Fruit fly (Drosophila melanogaster) whole organism, pupa: ENCODE results near the gene Kr-h2.

ENCODE experiments used
- CG10348 ChIP-seq: fragments of 200-800 bp; sonication (Bioruptor generic); IDR thresholded peaks from 2 replicates; pipeline ENCODE4 v1.3.6; 2022; ENCODE audit warnings: missing biosample characterization, missing genetic modification characterization
- CG12605 ChIP-seq: fragments of 200-800 bp; sonication (Bioruptor generic); IDR thresholded peaks from 2 replicates; pipeline ENCODE4 v1.3.6; 2022; ENCODE audit warnings: missing biosample characterization, missing genetic modification characterization
- CG13204 ChIP-seq: fragments of 200-800 bp; sonication (Bioruptor generic); optimal IDR thresholded peaks from 2 replicates; lab custom pipeline; 2018; ENCODE audit warnings: missing biosample characterization, mild to moderate bottlenecking, missing genetic modification characterization, moderate library complexity
- CG14655 ChIP-seq: fragments of 200-800 bp; sonication (Bioruptor generic); optimal IDR thresholded peaks from 3 replicates; lab custom pipeline; 2017; ENCODE audit warnings: mild to moderate bottlenecking, missing biosample characterization, missing genetic modification reagents, missing genetic modification characterization
- CG15710 ChIP-seq: fragments of 200-800 bp; sonication (Bioruptor generic); optimal IDR thresholded peaks from 2 replicates; lab custom pipeline; 2018; ENCODE audit warnings: missing biosample characterization, mild to moderate bottlenecking, missing genetic modification characterization, moderate library complexity
- CG17806 ChIP-seq: fragments of 200-800 bp; sonication (Bioruptor generic); optimal IDR thresholded peaks from 2 replicates; lab custom pipeline; 2018; ENCODE audit warnings: missing biosample characterization, mild to moderate bottlenecking, missing genetic modification characterization, moderate library complexity
- CG32121 ChIP-seq: fragments of 200-800 bp; sonication (Bioruptor generic); IDR thresholded peaks from 2 replicates; pipeline ENCODE4 v1.3.6; 2022; ENCODE audit warnings: missing biosample characterization, missing genetic modification characterization
- CG34367 ChIP-seq: fragments of 200-800 bp; sonication (Bioruptor generic); optimal IDR thresholded peaks from 2 replicates; lab custom pipeline; 2018; ENCODE audit warnings: missing biosample characterization, mild to moderate bottlenecking, missing genetic modification characterization
- CG4496 ChIP-seq: fragments of 200-800 bp; sonication (Bioruptor generic); IDR thresholded peaks from 3 replicates; pipeline ENCODE4 v1.3.6; 2022; ENCODE audit warnings: missing biosample characterization, missing genetic modification characterization
- CG8159 ChIP-seq: fragments of 200-800 bp; sonication (Bioruptor generic); optimal IDR thresholded peaks from 3 replicates; lab custom pipeline; 2018; ENCODE audit warnings: missing biosample characterization, mild to moderate bottlenecking, missing genetic modification characterization, moderate library complexity
- CG8301 ChIP-seq: fragments of 200-800 bp; sonication (Bioruptor generic); optimal IDR thresholded peaks from 2 replicates; lab custom pipeline; 2018; ENCODE audit warnings: missing biosample characterization, mild to moderate bottlenecking, missing genetic modification characterization
- CG9948 ChIP-seq: fragments of 200-800 bp; sonication (Bioruptor generic); optimal IDR thresholded peaks from 2 replicates; lab custom pipeline; 2018; ENCODE audit warnings: missing biosample characterization, mild to moderate bottlenecking, missing genetic modification characterization, moderate library complexity
- D1 ChIP-seq: fragments of 200-800 bp; sonication (Bioruptor generic); optimal IDR thresholded peaks from 2 replicates; lab custom pipeline; 2018; ENCODE audit warnings: missing biosample characterization, mild to moderate bottlenecking, missing genetic modification characterization, moderate library complexity
- EcR ChIP-seq: fragments of 200-800 bp; sonication (Bioruptor generic); optimal IDR thresholded peaks from 3 replicates; lab custom pipeline; 2019; ENCODE audit warnings: missing biosample characterization, missing genetic modification characterization, mild to moderate bottlenecking, moderate library complexity, missing genetic modification reagents
- Ets98B ChIP-seq: fragments of 200-800 bp; sonication (Bioruptor generic); IDR thresholded peaks from 2 replicates; pipeline ENCODE4 v1.3.6; 2022; ENCODE audit warnings: missing biosample characterization, missing genetic modification characterization
- Pif1A ChIP-seq: fragments of 200-800 bp; sonication (Bioruptor generic); optimal IDR thresholded peaks from 3 replicates; lab custom pipeline; 2016; ENCODE audit warnings: missing biosample characterization, missing genetic modification characterization
- Pif1B ChIP-seq: fragments of 200-800 bp; sonication (Bioruptor generic); optimal IDR thresholded peaks from 3 replicates; lab custom pipeline; 2016; ENCODE audit warnings: missing biosample characterization, missing genetic modification characterization
- Snoo ChIP-seq: fragments of 200-800 bp; sonication (Bioruptor generic); optimal IDR thresholded peaks from 3 replicates; lab custom pipeline; 2017; ENCODE audit warnings: missing biosample characterization, mild to moderate bottlenecking, missing genetic modification characterization, inconsistent platforms
- fd96Ca ChIP-seq: fragments of 200-800 bp; sonication (Bioruptor generic); IDR thresholded peaks from 3 replicates; pipeline ENCODE4 v1.3.6; 2022; ENCODE audit warnings: missing biosample characterization, missing genetic modification characterization
- gl ChIP-seq: fragments of 200-800 bp; sonication (Bioruptor generic); optimal IDR thresholded peaks from 2 replicates; lab custom pipeline; 2018; ENCODE audit warnings: missing biosample characterization, mild to moderate bottlenecking, missing genetic modification characterization
- rn ChIP-seq: fragments of 200-800 bp; sonication (Bioruptor generic); IDR thresholded peaks from 2 replicates; pipeline ENCODE4 v1.3.6; 2022; ENCODE audit warnings: missing biosample characterization, missing genetic modification characterization

Kr-h2 gene

dm6 chr2L:6046865-6047264 lies 23.9 kb upstream of the Kr-h2 start:
- no peak for TF ChIP-seq CG32121
- no peak for TF ChIP-seq gl (tag; lab: Kevin White, UChicago)
- TF ChIP-seq CG14655 (GFP tag; lab: Kevin White, UChicago): no peak
- no peak for TF ChIP-seq CG13204 (GFP tag; lab: Kevin White, UChicago)
- TF ChIP-seq CG15710: no peak
- TF ChIP-seq CG12605 (GFP tag; lab: Robert Waterston, UW): no peak
- no peak for TF ChIP-seq CG9948 (tag; lab: Kevin White, UChicago)
- TF ChIP-seq EcR (GFP tag; lab: Kevin White, UChicago): no peak

DNA sequence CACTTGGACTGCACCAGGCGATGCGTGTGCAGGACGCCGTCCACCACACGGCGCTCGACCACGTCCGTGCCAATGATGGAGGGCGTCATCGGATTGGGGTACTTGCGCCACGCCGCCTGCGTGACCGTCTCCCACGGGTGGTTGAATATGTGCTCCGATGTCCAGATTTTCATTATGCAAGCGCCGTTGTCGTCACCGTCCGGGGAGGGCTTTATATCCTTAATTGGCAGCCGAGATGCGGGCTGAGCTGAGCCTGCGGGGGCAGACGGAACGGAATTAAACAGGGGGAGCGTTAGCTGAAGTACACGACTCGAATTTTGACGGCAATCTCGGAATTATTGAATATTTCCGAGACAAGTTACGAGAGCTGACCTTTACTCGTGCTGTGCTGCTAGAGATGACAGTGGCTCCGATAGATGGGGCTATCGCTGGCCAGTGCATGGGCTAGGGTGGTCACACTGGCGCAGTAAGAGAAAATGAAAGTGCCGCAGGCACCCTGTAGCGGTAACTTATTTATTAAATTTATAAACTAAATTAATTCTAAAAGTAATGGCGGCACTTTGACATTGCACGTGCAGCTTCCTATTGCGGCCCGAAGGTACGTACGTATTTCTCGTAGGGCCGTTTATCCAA lies 23.1 kb upstream of the Kr-h2 start, which contains the start of gene IPIP:
Gene IPIP (plus strand): TSS at position 475 of the 633 bp plus-strand sequence.
- TF ChIP-seq CG13204 (GFP tag; lab: Kevin White, UChicago): no peak
- no peak for TF ChIP-seq CG10348 (GFP tag; lab: Robert Waterston, UW)
- TF ChIP-seq CG9948 (tag; lab: Kevin White, UChicago): no peak
- TF ChIP-seq Ets98B (GFP tag; lab: Robert Waterston, UW): peak; percentile 32; the same call in 1 of the 2 replicates
- peak; percentile 50; the same call in 1 of the 3 replicates for TF ChIP-seq CG4496 (GFP tag; lab: Robert Waterston, UW)
- peak; percentile 17 for TF ChIP-seq Pif1B
- TF ChIP-seq EcR (GFP tag; lab: Kevin White, UChicago): no peak
- peak; percentile 2 for TF ChIP-seq CG15710
- TF ChIP-seq Snoo (tag; lab: Kevin White, UChicago): peak; percentile 24
- no peak for TF ChIP-seq fd96Ca
- TF ChIP-seq CG32121: no peak
- peak; percentile 7 for TF ChIP-seq CG8159 (tag; lab: Kevin White, UChicago)

dm6 chr2L:6048542-6048941 lies 22.2 kb upstream of the Kr-h2 start, which contains the start of the genes CG34179 and slmo:
CG34179 (minus strand) TSS chr2L:6048706.
slmo (minus strand) TSS chr2L:6048706.
- TF ChIP-seq CG17806 (tag; lab: Kevin White, UChicago) (no peak), EcR (GFP tag; lab: Kevin White, UChicago) (no peak), gl (tag; lab: Kevin White, UChicago) (no peak), CG9948 (tag; lab: Kevin White, UChicago) (no peak), CG34367 (no peak), CG13204 (GFP tag; lab: Kevin White, UChicago) (no peak), CG32121 (no peak), CG14655 (GFP tag; lab: Kevin White, UChicago) (no peak), CG12605 (GFP tag; lab: Robert Waterston, UW) (no peak), Pif1B (no peak), CG8301 (tag; lab: Kevin White, UChicago) (no peak), D1 (tag; lab: Kevin White, UChicago) (no peak), CG10348 (GFP tag; lab: Robert Waterston, UW) (no peak)

dm6 chr2L:6050575-6050974 lies 20.2 kb upstream of the Kr-h2 start, which contains the start of gene CG9135:
CG9135 (plus strand) TSS chr2L:6050800.
- TF ChIP-seq CG4496 (GFP tag; lab: Robert Waterston, UW): peak; percentile 8; the same call in 1 of the 3 replicates
- no peak for TF ChIP-seq CG13204 (GFP tag; lab: Kevin White, UChicago)
- no peak for TF ChIP-seq CG14655 (GFP tag; lab: Kevin White, UChicago)

DNA sequence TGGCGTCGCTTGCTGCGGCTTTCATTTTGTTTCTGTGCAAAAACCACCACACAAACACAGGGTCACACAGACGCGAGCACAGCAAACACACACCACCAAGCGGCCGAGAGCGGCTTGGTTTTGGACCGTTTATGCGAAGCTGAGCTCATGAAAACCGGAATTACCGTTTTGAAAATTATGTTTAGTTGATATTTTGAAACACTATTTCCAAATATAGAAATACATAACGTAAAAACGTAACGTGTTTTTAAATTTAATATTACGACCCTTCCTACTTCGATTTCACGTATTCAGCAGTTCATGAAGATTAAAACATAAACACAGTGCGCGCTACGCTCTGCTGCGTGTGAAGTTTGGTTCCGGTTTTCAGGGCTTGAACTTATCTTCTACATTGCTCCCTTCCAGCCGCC lies 19.6 kb upstream of the Kr-h2 start:
- peak; percentile 96 for TF ChIP-seq Snoo (tag; lab: Kevin White, UChicago)
- TF ChIP-seq gl (tag; lab: Kevin White, UChicago): peak; percentile 93
- peak; percentile 97 for TF ChIP-seq CG8301 (tag; lab: Kevin White, UChicago)
- TF ChIP-seq CG9948 (tag; lab: Kevin White, UChicago): peak; percentile 90
- TF ChIP-seq CG13204 (GFP tag; lab: Kevin White, UChicago): peak; percentile 93
- peak; percentile 93 for TF ChIP-seq CG14655 (GFP tag; lab: Kevin White, UChicago)
- peak; percentile 72 for TF ChIP-seq EcR (GFP tag; lab: Kevin White, UChicago)
- peak; percentile 97 for TF ChIP-seq Ets98B (GFP tag; lab: Robert Waterston, UW)
- TF ChIP-seq CG15710: peak; percentile 94
- TF ChIP-seq CG32121: peak; percentile 95
- TF ChIP-seq CG8159 (tag; lab: Kevin White, UChicago): peak; percentile 94
- TF ChIP-seq D1 (tag; lab: Kevin White, UChicago): no peak
- TF ChIP-seq Pif1A (GFP tag; lab: Kevin White, UChicago): peak; percentile 98
- peak; percentile 65; the same call in 1 of the 2 replicates for TF ChIP-seq rn (GFP tag; lab: Robert Waterston, UW)
- peak; percentile 93 for TF ChIP-seq CG17806 (tag; lab: Kevin White, UChicago)
- TF ChIP-seq Pif1B: peak; percentile 96
- TF ChIP-seq CG10348 (GFP tag; lab: Robert Waterston, UW): no peak
- peak; percentile 97 for TF ChIP-seq CG12605 (GFP tag; lab: Robert Waterston, UW)
- peak; percentile 96 for TF ChIP-seq CG4496 (GFP tag; lab: Robert Waterston, UW)
- peak; percentile 94 for TF ChIP-seq fd96Ca
- TF ChIP-seq CG34367: peak; percentile 94

dm6 chr2L:6053874-6054469 lies 16.8 kb upstream of the Kr-h2 start, which contains the start of gene CG13995:
CG13995 (plus strand) TSS chr2L:6054302.
- peak; percentile 28; the same call in 1 of the 2 replicates for TF ChIP-seq Ets98B (GFP tag; lab: Robert Waterston, UW)
- no peak for TF ChIP-seq CG8159 (tag; lab: Kevin White, UChicago)
- peak; percentile 9 for TF ChIP-seq CG13204 (GFP tag; lab: Kevin White, UChicago)
- TF ChIP-seq CG32121: peak; percentile 19; the same call in 1 of the 2 replicates
- peak; percentile 26 for TF ChIP-seq gl (tag; lab: Kevin White, UChicago)
- 0 out of 2 replicates have a peak, but pooled peaks have one; percentile 11 for TF ChIP-seq CG12605 (GFP tag; lab: Robert Waterston, UW)
- 0 out of 3 replicates have a peak, but pooled peaks have one; percentile 42 for TF ChIP-seq CG4496 (GFP tag; lab: Robert Waterston, UW)
- no peak for TF ChIP-seq Pif1B
